Worm (Caenorhabditis elegans) whole organism, L4 larva: ENCODE measurements around the gene nop-1.

ENCODE experiments used
- nhr-25 ChIP-seq: sonication (generic microtip); optimal IDR thresholded peaks from 2 replicates; lab custom pipeline; 2017; ENCODE audit warnings: missing genetic modification characterization, mild to moderate bottlenecking, missing compliant biosample characterization, antibody characterized with exemption, moderate library complexity, borderline replicate concordance; ENCODE audit not compliant: insufficient read depth
- pha-4 ChIP-seq, 2 experiments: fragments of 150-350 bp in 1 of 2; fragments of 200-800 bp in 1 of 2; sonication (Bioruptor generic) in 1 of 2; IDR thresholded peaks in 1 of 2; optimal IDR thresholded peaks in 1 of 2; 2 replicates each; pipeline versions ENCODE4 v1.3.6 to Lab custom; 2014 to 2022; ENCODE audit warnings: missing genetic modification characterization in 2 of 2, missing genetic modification reagents in 2 of 2, missing biosample characterization in 1 of 2, missing compliant biosample characterization in 1 of 2
- zfp-2 ChIP-seq: sonication (generic microtip); optimal IDR thresholded peaks from 2 replicates; lab custom pipeline; 2016; ENCODE audit warnings: mild to moderate bottlenecking, missing genetic modification characterization, missing compliant biosample characterization
- zip-11 ChIP-seq: fragments of 200-800 bp; sonication (Bioruptor generic); IDR thresholded peaks from 2 replicates; pipeline ENCODE4 v1.3.6; 2022; ENCODE audit warnings: missing genetic modification characterization, missing compliant biosample characterization

- TF ChIP-seq zip-11: no peak
- no peak for TF ChIP-seq pha-4 (GFP tag; IDR thresholded peaks at IDR 0.05; lab: Robert Waterston, UW)
- no peak for TF ChIP-seq pha-4 (tag; optimal IDR thresholded peaks at IDR 0.05; lab: Kevin White, UChicago)
- TF ChIP-seq nhr-25: peak; percentile 12
- TF ChIP-seq zfp-2 (tag; lab: Kevin White, UChicago): no peak
These were observed 6.7 kb upstream of the nop-1 start for ce11 chrIII:5951589-5952378.
